Worm (Caenorhabditis elegans): ENCODE data around the gene sucl-1.

ce11 chrX:14736955-14737621 is 16.7 kb upstream of the sucl-1 start:
- no peak for TF ChIP-seq ztf-11 (tag; optimal IDR thresholded peaks at IDR 0.05)
- no peak for TF ChIP-seq nhr-237 (tag; optimal IDR thresholded peaks at IDR 0.05)
- TF ChIP-seq lin-39 (tag; optimal IDR thresholded peaks at IDR 0.05): no peak
- no peak for TF ChIP-seq zag-1 (tag; optimal IDR thresholded peaks at IDR 0.05)
- no peak for TF ChIP-seq nhr-28 (tag; optimal IDR thresholded peaks at IDR 0.05)
- TF ChIP-seq sea-2 (GFP tag; optimal IDR thresholded peaks at IDR 0.05): no peak
- TF ChIP-seq ceh-16 (tag; optimal IDR thresholded peaks at IDR 0.05): no peak
